Worm (Caenorhabditis elegans) whole organism, L3 larva: Measurements from ENCODE around the gene aqp-3.
A peak's percentile ranks its signal among the peaks of the same experiment; 100 is the strongest.

Experiments
- R02D3.7 ChIP-seq: fragments of 150-350 bp; optimal IDR thresholded peaks from 2 replicates; lab custom pipeline; 2014; ENCODE audit warnings: missing biosample characterization, missing genetic modification characterization
- ZK546.5 ChIP-seq: sonication (generic microtip); optimal IDR thresholded peaks from 2 replicates; lab custom pipeline; 2017; ENCODE audit warnings: missing biosample characterization, missing genetic modification characterization
- aly-2 ChIP-seq: fragments of 150-350 bp; optimal IDR thresholded peaks from 2 replicates; lab custom pipeline; 2014; ENCODE audit warnings: missing biosample characterization, missing genetic modification characterization
- ama-1 ChIP-seq: fragments of 150-350 bp; optimal IDR thresholded peaks from 2 replicates; lab custom pipeline; 2018
- ceh-16 ChIP-seq: sonication (generic microtip); optimal IDR thresholded peaks from 2 replicates; lab custom pipeline; 2017; ENCODE audit warnings: missing biosample characterization, missing genetic modification characterization
- ceh-28 ChIP-seq: fragments of 150-350 bp; optimal IDR thresholded peaks from 2 replicates; lab custom pipeline; 2014; ENCODE audit warnings: missing biosample characterization, missing genetic modification reagents, missing genetic modification characterization
- ceh-82 ChIP-seq: fragments of 150-350 bp; optimal IDR thresholded peaks from 2 replicates; lab custom pipeline; 2014; ENCODE audit warnings: missing biosample characterization, missing genetic modification characterization
- ceh-9 ChIP-seq: sonication (generic microtip); optimal IDR thresholded peaks from 2 replicates; lab custom pipeline; 2018; ENCODE audit warnings: missing biosample characterization, missing genetic modification characterization
- daf-12 ChIP-seq: fragments of 150-350 bp; optimal IDR thresholded peaks from 2 replicates; lab custom pipeline; 2014; ENCODE audit warnings: missing biosample characterization, missing genetic modification reagents, missing genetic modification characterization
- egl-27 ChIP-seq: sonication (generic microtip); optimal IDR thresholded peaks from 4 replicates; lab custom pipeline; 2017; ENCODE audit warnings: missing biosample characterization, missing genetic modification reagents, missing genetic modification characterization
- egl-5 ChIP-seq: fragments of 150-350 bp; optimal IDR thresholded peaks from 2 replicates; lab custom pipeline; 2017; ENCODE audit warnings: missing biosample characterization, missing genetic modification reagents, missing genetic modification characterization, inconsistent platforms
- elt-1 ChIP-seq: fragments of 150-350 bp; optimal IDR thresholded peaks from 2 replicates; lab custom pipeline; 2014; ENCODE audit warnings: missing biosample characterization, missing genetic modification characterization
- elt-2 ChIP-seq: sonication (generic microtip); optimal IDR thresholded peaks from 2 replicates; lab custom pipeline; 2016; ENCODE audit warnings: missing genetic modification reagents, mild to moderate bottlenecking, missing genetic modification characterization, missing compliant biosample characterization
- elt-3 ChIP-seq, 3 experiments: fragments of 150-350 bp in 1 of 3; sonication (generic microtip) in 2 of 3; optimal IDR thresholded peaks; 2 replicates in 2 of 3; 4 replicates in 1 of 3; lab custom pipeline; 2014 to 2017; ENCODE audit warnings: missing biosample characterization in 3 of 3, missing genetic modification characterization in 3 of 3
- eor-1 ChIP-seq, 2 experiments: fragments of 150-350 bp; optimal IDR thresholded peaks; 2 replicates each; lab custom pipeline; 2014 to 2018; ENCODE audit warnings: missing biosample characterization in 2 of 2, missing genetic modification characterization in 2 of 2
- fkh-10 ChIP-seq: sonication (generic microtip); optimal IDR thresholded peaks from 2 replicates; lab custom pipeline; 2017; ENCODE audit warnings: missing biosample characterization, missing genetic modification reagents, missing genetic modification characterization
- fkh-2 ChIP-seq: fragments of 150-350 bp; optimal IDR thresholded peaks from 2 replicates; lab custom pipeline; 2014; ENCODE audit warnings: missing biosample characterization, missing genetic modification reagents, missing genetic modification characterization
- fos-1 ChIP-seq: fragments of 150-350 bp; optimal IDR thresholded peaks from 2 replicates; lab custom pipeline; 2014; ENCODE audit warnings: missing biosample characterization, missing genetic modification characterization
- hmg-11 ChIP-seq: sonication (generic microtip); optimal IDR thresholded peaks from 2 replicates; lab custom pipeline; 2016; ENCODE audit warnings: missing genetic modification characterization, missing compliant biosample characterization
- jun-1 ChIP-seq: fragments of 150-350 bp; optimal IDR thresholded peaks from 2 replicates; lab custom pipeline; 2014; ENCODE audit warnings: missing biosample characterization, missing genetic modification reagents, missing genetic modification characterization
- lin-15B ChIP-seq: fragments of 150-350 bp; optimal IDR thresholded peaks from 2 replicates; lab custom pipeline; 2014; ENCODE audit warnings: missing biosample characterization, missing genetic modification characterization
- lin-39 ChIP-seq: fragments of 150-350 bp; optimal IDR thresholded peaks from 2 replicates; lab custom pipeline; 2018; ENCODE audit warnings: missing biosample characterization, missing genetic modification reagents, missing genetic modification characterization
- lsy-12 ChIP-seq: sonication (generic microtip); optimal IDR thresholded peaks from 2 replicates; lab custom pipeline; 2016; ENCODE audit warnings: mild to moderate bottlenecking, missing genetic modification characterization, missing compliant biosample characterization
- mdl-1 ChIP-seq: fragments of 150-350 bp; optimal IDR thresholded peaks from 2 replicates; lab custom pipeline; 2014; ENCODE audit warnings: missing biosample characterization, missing genetic modification characterization
- mml-1 ChIP-seq: fragments of 150-350 bp; sonication (generic microtip); optimal IDR thresholded peaks from 3 replicates; lab custom pipeline; 2014; ENCODE audit warnings: missing biosample characterization, missing genetic modification characterization
- nfya-1 ChIP-seq: sonication (generic microtip); optimal IDR thresholded peaks from 2 replicates; lab custom pipeline; 2017; ENCODE audit warnings: missing genetic modification characterization, mild to moderate bottlenecking, missing compliant biosample characterization, antibody characterized with exemption, moderate library complexity; ENCODE audit not compliant: insufficient read depth
- nhr-11 ChIP-seq: fragments of 150-350 bp; optimal IDR thresholded peaks from 2 replicates; lab custom pipeline; 2014; ENCODE audit warnings: missing biosample characterization, missing genetic modification characterization
- nhr-12 ChIP-seq: fragments of 150-350 bp; optimal IDR thresholded peaks from 2 replicates; lab custom pipeline; 2014; ENCODE audit warnings: missing biosample characterization, missing genetic modification characterization
- nhr-23 ChIP-seq: fragments of 150-350 bp; optimal IDR thresholded peaks from 2 replicates; lab custom pipeline; 2014; ENCODE audit warnings: missing biosample characterization, missing genetic modification reagents, missing genetic modification characterization
- nhr-25 ChIP-seq: sonication (generic microtip); optimal IDR thresholded peaks from 2 replicates; lab custom pipeline; 2017; ENCODE audit warnings: missing biosample characterization, missing genetic modification characterization
- nhr-28 ChIP-seq: fragments of 150-350 bp; optimal IDR thresholded peaks from 2 replicates; lab custom pipeline; 2014; ENCODE audit warnings: missing biosample characterization, missing genetic modification characterization
- nhr-43 ChIP-seq: sonication (generic microtip); optimal IDR thresholded peaks from 2 replicates; lab custom pipeline; 2016; ENCODE audit warnings: mild to moderate bottlenecking, missing genetic modification characterization, missing compliant biosample characterization; ENCODE audit not compliant: poor library complexity, severe bottlenecking
- nhr-67 ChIP-seq: fragments of 150-350 bp; optimal IDR thresholded peaks from 2 replicates; lab custom pipeline; 2014; ENCODE audit warnings: missing biosample characterization, missing genetic modification characterization
- nhr-77 ChIP-seq: fragments of 150-350 bp; optimal IDR thresholded peaks from 2 replicates; lab custom pipeline; 2014; ENCODE audit warnings: missing biosample characterization, missing genetic modification characterization
- pha-4 ChIP-seq: fragments of 150-350 bp; optimal IDR thresholded peaks from 2 replicates; lab custom pipeline; 2014; ENCODE audit warnings: missing biosample characterization, missing genetic modification reagents, missing genetic modification characterization
- pqm-1 ChIP-seq: fragments of 150-350 bp; optimal IDR thresholded peaks from 2 replicates; lab custom pipeline; 2017; ENCODE audit warnings: missing biosample characterization, missing genetic modification characterization, inconsistent platforms
- sea-2 ChIP-seq: fragments of 150-350 bp; sonication (generic microtip); optimal IDR thresholded peaks from 4 replicates; lab custom pipeline; 2014; ENCODE audit warnings: missing biosample characterization, missing genetic modification reagents, missing genetic modification characterization
- skn-1 ChIP-seq: fragments of 150-350 bp; optimal IDR thresholded peaks from 2 replicates; lab custom pipeline; 2014; ENCODE audit warnings: missing biosample characterization, missing genetic modification characterization
- snpc-4 ChIP-seq: fragments of 150-350 bp; optimal IDR thresholded peaks from 2 replicates; lab custom pipeline; 2014; ENCODE audit warnings: missing biosample characterization, missing genetic modification characterization
- tbx-2 ChIP-seq: sonication (generic microtip); optimal IDR thresholded peaks from 2 replicates; lab custom pipeline; 2016; ENCODE audit warnings: mild to moderate bottlenecking, missing genetic modification characterization, missing compliant biosample characterization
- unc-39 ChIP-seq: sonication (generic microtip); optimal IDR thresholded peaks from 4 replicates; lab custom pipeline; 2017; ENCODE audit warnings: missing biosample characterization, missing genetic modification characterization
- unc-62 ChIP-seq: fragments of 150-350 bp; sonication (generic microtip); optimal IDR thresholded peaks from 4 replicates; lab custom pipeline; 2014; ENCODE audit warnings: missing biosample characterization, missing genetic modification reagents, missing genetic modification characterization
- zag-1 ChIP-seq: fragments of 150-350 bp; optimal IDR thresholded peaks from 2 replicates; lab custom pipeline; 2014; ENCODE audit warnings: missing biosample characterization, missing genetic modification characterization
- ztf-11 ChIP-seq: fragments of 150-350 bp; optimal IDR thresholded peaks from 2 replicates; lab custom pipeline; 2014; ENCODE audit warnings: missing biosample characterization, missing genetic modification characterization
- ztf-4 ChIP-seq: fragments of 150-350 bp; optimal IDR thresholded peaks from 2 replicates; lab custom pipeline; 2014; ENCODE audit warnings: missing biosample characterization, missing genetic modification characterization

The aqp-3 gene

ce11 chrIV:10935853-10936491 is 30.3 kb downstream of the aqp-3 start, which contains the start of gene lgg-2:
TSS of gene lgg-2 (minus strand) at chrIV:10935903.
- TF ChIP-seq lsy-12 (tag; lab: Kevin White, UChicago) (peak; percentile 94), nhr-12 (tag; lab: Kevin White, UChicago) (no peak), fkh-2 (tag; lab: Kevin White, UChicago) (no peak), ceh-9 (tag; lab: Kevin White, UChicago) (no peak), nhr-23 (tag; lab: Kevin White, UChicago) (peak; percentile 99), fos-1 (tag; lab: Kevin White, UChicago) (peak; percentile 79), ama-1 (lab: Kevin White, UChicago) (peak; percentile 73), pqm-1 (tag; lab: Kevin White, UChicago) (peak; percentile 93), mml-1 (tag; lab: Kevin White, UChicago) (peak; percentile 30), elt-1 (tag; lab: Kevin White, UChicago) (peak; percentile 88), aly-2 (tag; lab: Kevin White, UChicago) (no peak), mdl-1 (tag; lab: Kevin White, UChicago) (peak; percentile 90), nhr-25 (tag; lab: Kevin White, UChicago) (peak; percentile 98), ceh-82 (tag; lab: Kevin White, UChicago) (peak; percentile 63), lin-15B (tag; lab: Kevin White, UChicago) (peak; percentile 82), unc-39 (tag; lab: Kevin White, UChicago) (no peak), ceh-28 (peak; percentile 93), ztf-4 (tag; lab: Kevin White, UChicago) (peak; percentile 93), ZK546.5 (tag; lab: Kevin White, UChicago) (no peak), nhr-77 (tag; lab: Kevin White, UChicago) (no peak), egl-27 (tag; lab: Kevin White, UChicago) (peak; percentile 87), tbx-2 (tag; lab: Kevin White, UChicago) (peak; percentile 88), nhr-11 (peak; percentile 90), skn-1 (peak; percentile 30), pha-4 (tag; lab: Kevin White, UChicago) (peak; percentile 95), elt-3 (tag; optimal IDR thresholded peaks at IDR 0.05; lab: Kevin White, UChicago) (peak in 2 of 3 experiments; percentile 33 to 49), unc-62 (GFP tag; lab: Kevin White, UChicago) (peak; percentile 94), nfya-1 (tag; lab: Kevin White, UChicago) (peak; percentile 92), egl-5 (tag; lab: Kevin White, UChicago) (peak; percentile 74), jun-1 (peak; percentile 95), ztf-11 (tag; lab: Kevin White, UChicago) (no peak), R02D3.7 (peak; percentile 75), eor-1 (tag; optimal IDR thresholded peaks at IDR 0.05; lab: Kevin White, UChicago) (peak in 1 of 2 experiments; percentile 63), fkh-10 (GFP tag; lab: Kevin White, UChicago) (peak; percentile 44), lin-39 (tag; lab: Kevin White, UChicago) (peak; percentile 67), hmg-11 (tag; lab: Kevin White, UChicago) (peak; percentile 78), nhr-43 (tag; lab: Kevin White, UChicago) (peak; percentile 95), snpc-4 (tag; lab: Kevin White, UChicago) (peak; percentile 78), sea-2 (no peak), elt-2 (tag; lab: Kevin White, UChicago) (peak; percentile 92)

ce11 chrIV:10935336-10935735 is 30.9 kb downstream of the aqp-3 start:
- peak; percentile 65 for TF ChIP-seq ztf-4 (tag; lab: Kevin White, UChicago)
- TF ChIP-seq ceh-9 (tag; lab: Kevin White, UChicago), result no peak
- peak; percentile 64 for TF ChIP-seq pqm-1 (tag; lab: Kevin White, UChicago)
- peak; percentile 59 for TF ChIP-seq elt-2 (tag; lab: Kevin White, UChicago)
- TF ChIP-seq lin-39 (tag; lab: Kevin White, UChicago), result peak; percentile 43
- TF ChIP-seq aly-2 (tag; lab: Kevin White, UChicago), result no peak
- TF ChIP-seq nhr-43 (tag; lab: Kevin White, UChicago), result peak; percentile 40
- TF ChIP-seq ZK546.5 (tag; lab: Kevin White, UChicago), result no peak
- TF ChIP-seq fkh-10 (GFP tag; lab: Kevin White, UChicago), result no peak
- peak; percentile 63 for TF ChIP-seq pha-4 (tag; lab: Kevin White, UChicago)
- TF ChIP-seq ama-1 (lab: Kevin White, UChicago), result peak; percentile 80
- peak; percentile 53 for TF ChIP-seq egl-27 (tag; lab: Kevin White, UChicago)
- TF ChIP-seq elt-3 (tag; optimal IDR thresholded peaks at IDR 0.05; lab: Kevin White, UChicago), result peak in 1 of 3 experiments; percentile 17
- TF ChIP-seq sea-2, result no peak
- no peak for TF ChIP-seq nhr-28
- no peak for TF ChIP-seq fkh-2 (tag; lab: Kevin White, UChicago)
- TF ChIP-seq tbx-2 (tag; lab: Kevin White, UChicago), result peak; percentile 56
- TF ChIP-seq egl-5 (tag; lab: Kevin White, UChicago), result peak; percentile 95
- peak; percentile 32 for TF ChIP-seq elt-1 (tag; lab: Kevin White, UChicago)
- no peak for TF ChIP-seq zag-1
- no peak for TF ChIP-seq ztf-11 (tag; lab: Kevin White, UChicago)
- no peak for TF ChIP-seq daf-12 (tag; lab: Kevin White, UChicago)
- no peak for TF ChIP-seq nhr-67 (tag; lab: Kevin White, UChicago)
- TF ChIP-seq mdl-1 (tag; lab: Kevin White, UChicago), result peak; percentile 60
- peak; percentile 90 for TF ChIP-seq nfya-1 (tag; lab: Kevin White, UChicago)
- peak; percentile 81 for TF ChIP-seq mml-1 (tag; lab: Kevin White, UChicago)
- no peak for TF ChIP-seq unc-39 (tag; lab: Kevin White, UChicago)
- TF ChIP-seq lsy-12 (tag; lab: Kevin White, UChicago), result peak; percentile 90
- TF ChIP-seq unc-62 (GFP tag; lab: Kevin White, UChicago), result peak; percentile 57
- no peak for TF ChIP-seq fos-1 (tag; lab: Kevin White, UChicago)
- TF ChIP-seq ceh-82 (tag; lab: Kevin White, UChicago), result no peak
- peak; percentile 40 for TF ChIP-seq nhr-25 (tag; lab: Kevin White, UChicago)
- TF ChIP-seq ceh-16 (tag; lab: Kevin White, UChicago), result no peak
- TF ChIP-seq snpc-4 (tag; lab: Kevin White, UChicago), result peak; percentile 26
- TF ChIP-seq nhr-77 (tag; lab: Kevin White, UChicago), result no peak
